Worm (Caenorhabditis elegans): ENCODE results near the gene srbc-45.

DNA sequence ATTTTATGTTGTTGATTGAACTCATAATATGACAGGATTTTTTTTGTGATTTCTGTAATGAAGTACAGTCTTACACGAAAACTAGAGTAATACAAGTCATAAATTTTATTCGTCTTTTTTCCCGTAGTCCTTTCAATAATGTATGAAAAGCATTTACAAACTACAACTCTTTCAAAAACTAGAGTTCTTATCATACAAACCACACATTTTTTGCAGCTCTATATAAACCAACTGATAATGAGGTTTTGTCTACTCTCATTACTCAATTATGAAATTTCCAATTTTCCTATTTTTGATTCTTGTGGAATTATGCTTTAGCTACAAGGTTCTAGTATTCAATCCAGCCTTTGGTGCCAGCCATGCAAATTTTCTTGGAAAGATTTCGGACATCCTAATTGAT lies 21.4 kb downstream of the srbc-45 start, which contains the start of gene ugt-16:
- TF ChIP-seq ref-1 (GFP tag; conservative IDR thresholded peaks at IDR 0.05) (no peak), flt-1 (GFP tag; IDR thresholded peaks at IDR 0.05) (no peak), cog-1 (tag; optimal IDR thresholded peaks at IDR 0.05) (no peak), med-1 (GFP tag; optimal IDR thresholded peaks at IDR 0.05; ENCODE audit: insufficient read depth) (no peak), ztf-29 (GFP tag; IDR thresholded peaks at IDR 0.05) (no peak)

Measured in whole organism, midembryonic.